Worm (Caenorhabditis elegans) whole organism, young adult: ENCODE data around the gene Y22D7AL.3.

Source experiments
- D2030.7 ChIP-seq: fragments of 200-800 bp; sonication (Bioruptor generic); IDR thresholded peaks from 2 replicates; pipeline ENCODE4 v1.3.6; 2022; ENCODE audit warnings: missing genetic modification reagents, missing genetic modification characterization, missing compliant biosample characterization
- F22D6.2 ChIP-seq: sonication (generic microtip); optimal IDR thresholded peaks from 2 replicates; lab custom pipeline; 2016; ENCODE audit warnings: mild to moderate bottlenecking, missing genetic modification characterization, missing compliant biosample characterization
- F39B2.1 ChIP-seq: fragments of 200-800 bp; sonication (Bioruptor generic); IDR thresholded peaks from 2 replicates; pipeline ENCODE4 v1.3.6; 2022; ENCODE audit warnings: missing genetic modification reagents, missing genetic modification characterization, missing compliant biosample characterization
- F57A8.1 ChIP-seq: fragments of 200-800 bp; sonication (Bioruptor generic); optimal IDR thresholded peaks from 2 replicates; lab custom pipeline; 2018; ENCODE audit warnings: mild to moderate bottlenecking, missing genetic modification characterization, moderate library complexity, missing compliant biosample characterization
- K12H6.12 ChIP-seq: fragments of 200-800 bp; sonication (Bioruptor generic); optimal IDR thresholded peaks from 2 replicates; lab custom pipeline; 2018; ENCODE audit warnings: mild to moderate bottlenecking, missing genetic modification characterization, missing compliant biosample characterization
- ama-1 ChIP-seq, 3 experiments: fragments of 150-350 bp in 1 of 3; sonication (generic microtip) in 2 of 3; optimal IDR thresholded peaks; 2 replicates each; lab custom pipeline; 2014 to 2018; ENCODE audit warnings: missing biosample characterization in 2 of 3, missing genetic modification characterization in 2 of 3, missing genetic modification reagents in 2 of 3
- attf-5 ChIP-seq: fragments of 200-800 bp; sonication (Bioruptor generic); optimal IDR thresholded peaks from 2 replicates; lab custom pipeline; 2018; ENCODE audit warnings: mild to moderate bottlenecking, missing genetic modification characterization, missing compliant biosample characterization
- ceh-100 ChIP-seq: fragments of 200-800 bp; sonication (Bioruptor generic); IDR thresholded peaks from 2 replicates; pipeline ENCODE4 v1.3.6; 2022; ENCODE audit warnings: missing genetic modification reagents, missing genetic modification characterization, missing compliant biosample characterization
- dpff-1 ChIP-seq: sonication (generic microtip); optimal IDR thresholded peaks from 2 replicates; lab custom pipeline; 2017; ENCODE audit warnings: mild to moderate bottlenecking, missing genetic modification characterization, missing compliant biosample characterization
- dpl-1 ChIP-seq: fragments of 150-350 bp; optimal IDR thresholded peaks from 2 replicates; lab custom pipeline; 2014; ENCODE audit warnings: missing biosample characterization, missing genetic modification reagents, missing genetic modification characterization
- gei-17 ChIP-seq: fragments of 200-800 bp; sonication (Bioruptor generic); optimal IDR thresholded peaks from 2 replicates; lab custom pipeline; 2018; ENCODE audit warnings: mild to moderate bottlenecking, missing genetic modification characterization, missing compliant biosample characterization
- him-1 ChIP-seq: sonication (generic microtip); optimal IDR thresholded peaks from 2 replicates; lab custom pipeline; 2016; ENCODE audit warnings: missing genotype, missing genetic modification reagents, missing genetic modification characterization, missing compliant biosample characterization
- ztf-3 ChIP-seq: fragments of 200-800 bp; sonication (Bioruptor generic); optimal IDR thresholded peaks from 2 replicates; lab custom pipeline; 2018; ENCODE audit warnings: mild to moderate bottlenecking, missing genetic modification characterization, missing compliant biosample characterization

ce11 chrIII:1680393-1680792 lies 39.1 kb downstream of the Y22D7AL.3 start:
- TF ChIP-seq ama-1 (optimal IDR thresholded peaks at IDR 0.05; lab: Kevin White, UChicago) (no peak), ama-1 (GFP tag; optimal IDR thresholded peaks at IDR 0.05; lab: Kevin White, UChicago) (no peak), F57A8.1 (no peak), dpff-1 (tag; lab: Kevin White, UChicago) (no peak), dpl-1 (no peak), F22D6.2 (tag; lab: Kevin White, UChicago) (no peak), ztf-3 (GFP tag; lab: Kevin White, UChicago) (no peak), him-1 (no peak), F39B2.1 (GFP tag; lab: Robert Waterston, UW) (no peak), ceh-100 (no peak), D2030.7 (GFP tag; lab: Robert Waterston, UW) (no peak), K12H6.12 (tag; lab: Kevin White, UChicago) (no peak), attf-5 (GFP tag; lab: Kevin White, UChicago) (no peak), gei-17 (GFP tag; lab: Kevin White, UChicago) (no peak)
